Fruit fly (Drosophila melanogaster) whole organism, embryonic: ENCODE data around the gene trx.

Experiments
- Bteb2 ChIP-seq: fragments of 200-800 bp; sonication (Bioruptor generic); optimal IDR thresholded peaks from 2 replicates; lab custom pipeline; 2016; ENCODE audit warnings: missing biosample characterization, missing genetic modification characterization
- C15 ChIP-seq: fragments of 200-800 bp; sonication (Bioruptor generic); IDR thresholded peaks from 3 replicates; pipeline ENCODE4 v1.3.6; 2022; ENCODE audit warnings: missing biosample characterization, missing genetic modification characterization
- CG10366 ChIP-seq: fragments of 200-800 bp; sonication (Bioruptor generic); IDR thresholded peaks from 2 replicates; pipeline ENCODE4 v1.3.6; 2022; ENCODE audit warnings: missing biosample characterization, missing genetic modification characterization
- CG10431 ChIP-seq: fragments of 200-800 bp; sonication (Bioruptor generic); optimal IDR thresholded peaks from 3 replicates; lab custom pipeline; 2018; ENCODE audit warnings: missing biosample characterization, mild to moderate bottlenecking, missing genetic modification characterization
- CG10979 ChIP-seq: fragments of 200-800 bp; sonication (Bioruptor generic); optimal IDR thresholded peaks from 2 replicates; lab custom pipeline; 2018; ENCODE audit warnings: missing biosample characterization, mild to moderate bottlenecking, missing genetic modification characterization, moderate library complexity
- CG11696 ChIP-seq: fragments of 200-800 bp; sonication (Bioruptor generic); IDR thresholded peaks from 2 replicates; pipeline ENCODE4 v1.3.6; 2022; ENCODE audit warnings: missing biosample characterization, missing genetic modification characterization
- CG12391 ChIP-seq: fragments of 200-800 bp; sonication (Bioruptor generic); optimal IDR thresholded peaks from 3 replicates; lab custom pipeline; 2018; ENCODE audit warnings: missing biosample characterization, mild to moderate bottlenecking, missing genetic modification characterization, moderate library complexity
- CG14014 ChIP-seq: fragments of 200-800 bp; sonication (Bioruptor generic); IDR thresholded peaks from 2 replicates; pipeline ENCODE4 v1.3.6; 2022; ENCODE audit warnings: missing biosample characterization, missing genetic modification characterization
- CG14965 ChIP-seq: fragments of 200-800 bp; sonication (Bioruptor generic); optimal IDR thresholded peaks from 2 replicates; lab custom pipeline; 2016; ENCODE audit warnings: missing biosample characterization, missing genetic modification characterization, borderline replicate concordance
- CG15514 ChIP-seq: fragments of 200-800 bp; sonication (Bioruptor generic); optimal IDR thresholded peaks from 3 replicates; lab custom pipeline; 2017; ENCODE audit warnings: missing biosample characterization, missing genetic modification characterization, mild to moderate bottlenecking, moderate library complexity, missing genetic modification reagents
- CG15601 ChIP-seq: fragments of 200-800 bp; sonication (Bioruptor generic); optimal IDR thresholded peaks from 3 replicates; lab custom pipeline; 2019; ENCODE audit warnings: missing biosample characterization, mild to moderate bottlenecking, missing genetic modification characterization, moderate library complexity
- CG15696 ChIP-seq: fragments of 200-800 bp; sonication (Bioruptor generic); optimal IDR thresholded peaks from 2 replicates; lab custom pipeline; 2019; ENCODE audit warnings: missing biosample characterization, mild to moderate bottlenecking, missing genetic modification characterization, moderate library complexity
- CG17186 ChIP-seq: fragments of 200-800 bp; sonication (Bioruptor generic); optimal IDR thresholded peaks from 3 replicates; lab custom pipeline; 2017; ENCODE audit warnings: missing biosample characterization, missing genetic modification reagents, missing genetic modification characterization
- CG18262 ChIP-seq: fragments of 200-800 bp; optimal IDR thresholded peaks from 3 replicates; lab custom pipeline; 2019; ENCODE audit warnings: missing biosample characterization, mild to moderate bottlenecking, missing genetic modification characterization, moderate library complexity
- CG2116 ChIP-seq: fragments of 200-800 bp; sonication (Bioruptor generic); optimal IDR thresholded peaks from 3 replicates; lab custom pipeline; 2018; ENCODE audit warnings: missing biosample characterization, mild to moderate bottlenecking, missing genetic modification characterization
- CG34224 ChIP-seq: fragments of 200-800 bp; sonication (Bioruptor generic); IDR thresholded peaks from 3 replicates; pipeline ENCODE4 v1.3.6; 2022; ENCODE audit warnings: missing biosample characterization, missing genetic modification characterization; ENCODE audit not compliant: partially characterized antibody
- CG4404 ChIP-seq: fragments of 200-800 bp; sonication (Bioruptor generic); IDR thresholded peaks from 2 replicates; pipeline ENCODE4 v1.3.6; 2022; ENCODE audit warnings: missing biosample characterization, missing genetic modification characterization
- CG4424 ChIP-seq: fragments of 200-800 bp; sonication (Bioruptor generic); optimal IDR thresholded peaks from 3 replicates; lab custom pipeline; 2016; ENCODE audit warnings: missing biosample characterization, missing genetic modification characterization
- CG5245 ChIP-seq: fragments of 200-800 bp; sonication (Bioruptor generic); optimal IDR thresholded peaks from 3 replicates; lab custom pipeline; 2016; ENCODE audit warnings: missing biosample characterization, missing genetic modification characterization
- CG6175 ChIP-seq: fragments of 200-800 bp; sonication (Bioruptor generic); IDR thresholded peaks from 3 replicates; pipeline ENCODE4 v1.3.6; 2022; ENCODE audit warnings: missing biosample characterization, missing genetic modification characterization
- CG9609 ChIP-seq: fragments of 200-800 bp; sonication (Bioruptor generic); optimal IDR thresholded peaks from 3 replicates; lab custom pipeline; 2016; ENCODE audit warnings: missing biosample characterization, missing genetic modification characterization
- CHES-1-like ChIP-seq: fragments of 200-800 bp; sonication (Bioruptor generic); optimal IDR thresholded peaks from 2 replicates; lab custom pipeline; 2016; ENCODE audit warnings: missing biosample characterization, missing genetic modification characterization
- D19A ChIP-seq: fragments of 200-800 bp; optimal IDR thresholded peaks from 3 replicates; lab custom pipeline; 2019; ENCODE audit warnings: missing biosample characterization, mild to moderate bottlenecking, missing genetic modification characterization, moderate library complexity
- E2f1 ChIP-seq: fragments of 200-800 bp; sonication (Bioruptor generic); IDR thresholded peaks from 2 replicates; pipeline ENCODE4 v1.3.6; 2022; ENCODE audit warnings: missing biosample characterization, missing genetic modification characterization
- Gug ChIP-seq: fragments of 200-800 bp; sonication (Bioruptor generic); IDR thresholded peaks from 4 replicates; pipeline ENCODE4 v1.3.6; 2022; ENCODE audit warnings: missing biosample characterization, missing genetic modification characterization
- HmgZ ChIP-seq: fragments of 200-800 bp; sonication (Bioruptor generic); optimal IDR thresholded peaks from 2 replicates; lab custom pipeline; 2018; ENCODE audit warnings: missing biosample characterization, mild to moderate bottlenecking, missing genetic modification characterization
- Hr39 ChIP-seq: fragments of >200 bp; optimal IDR thresholded peaks from 2 replicates; lab custom pipeline; 2017
- Hsf ChIP-seq: fragments of 200-800 bp; sonication (Bioruptor generic); optimal IDR thresholded peaks from 3 replicates; lab custom pipeline; 2016; ENCODE audit warnings: missing biosample characterization, missing genetic modification characterization
- Meics ChIP-seq: fragments of 200-800 bp; sonication (Bioruptor generic); optimal IDR thresholded peaks from 2 replicates; lab custom pipeline; 2017; ENCODE audit warnings: missing biosample characterization, mild to moderate bottlenecking, missing genetic modification characterization
- NFAT ChIP-seq: fragments of 200-800 bp; sonication (Bioruptor generic); IDR thresholded peaks from 2 replicates; pipeline ENCODE4 v1.3.6; 2022; ENCODE audit warnings: missing biosample characterization, missing genetic modification characterization
- Scr ChIP-seq: fragments of 200-800 bp; sonication (Bioruptor generic); IDR thresholded peaks from 2 replicates; pipeline ENCODE4 v1.3.6; 2022; ENCODE audit warnings: missing biosample characterization, missing genetic modification characterization; ENCODE audit not compliant: partially characterized antibody
- Usf ChIP-seq: fragments of 200-800 bp; sonication (Bioruptor generic); optimal IDR thresholded peaks from 2 replicates; lab custom pipeline; 2017; ENCODE audit warnings: missing genotype, missing biosample characterization, missing genetic modification characterization
- abd-A ChIP-seq: fragments of 200-800 bp; sonication (Bioruptor generic); optimal IDR thresholded peaks from 3 replicates; lab custom pipeline; 2019; ENCODE audit warnings: missing biosample characterization, mild to moderate bottlenecking, missing genetic modification characterization, moderate library complexity
- crol ChIP-seq: fragments of 200-800 bp; sonication (Bioruptor generic); IDR thresholded peaks from 2 replicates; pipeline ENCODE4 v1.3.6; 2022; ENCODE audit warnings: missing biosample characterization, missing genetic modification characterization
- da ChIP-seq: fragments of 200-800 bp; sonication (Bioruptor generic); optimal IDR thresholded peaks from 2 replicates; lab custom pipeline; 2016; ENCODE audit warnings: missing biosample characterization, missing genetic modification characterization
- disco-r ChIP-seq: fragments of 200-800 bp; sonication (Bioruptor generic); optimal IDR thresholded peaks from 2 replicates; lab custom pipeline; 2016; ENCODE audit warnings: missing biosample characterization, missing genetic modification characterization
- dysf ChIP-seq: fragments of 200-800 bp; sonication (Bioruptor generic); IDR thresholded peaks from 3 replicates; pipeline ENCODE4 v1.3.6; 2022; ENCODE audit warnings: missing biosample characterization, missing genetic modification characterization
- fu2 ChIP-seq: fragments of 200-800 bp; sonication (Bioruptor generic); optimal IDR thresholded peaks from 2 replicates; lab custom pipeline; 2016; ENCODE audit warnings: missing biosample characterization, missing genetic modification characterization
- gem ChIP-seq: fragments of 200-800 bp; sonication (Bioruptor generic); optimal IDR thresholded peaks from 2 replicates; lab custom pipeline; 2019; ENCODE audit warnings: missing biosample characterization, mild to moderate bottlenecking, missing genetic modification characterization, moderate library complexity
- hb ChIP-seq: fragments of 200-800 bp; sonication (Bioruptor generic); IDR thresholded peaks from 3 replicates; pipeline ENCODE4 v1.3.6; 2022; ENCODE audit warnings: missing biosample characterization, missing genetic modification characterization; ENCODE audit not compliant: partially characterized antibody
- klu ChIP-seq: fragments of 200-800 bp; sonication (Bioruptor generic); IDR thresholded peaks from 2 replicates; pipeline ENCODE4 v1.3.6; 2022; ENCODE audit warnings: missing biosample characterization, missing genetic modification characterization
- nerfin-1 ChIP-seq: fragments of 200-800 bp; sonication (Bioruptor generic); optimal IDR thresholded peaks from 3 replicates; lab custom pipeline; 2019; ENCODE audit warnings: missing biosample characterization, mild to moderate bottlenecking, missing genetic modification characterization, moderate library complexity
- pita ChIP-seq: fragments of 200-800 bp; sonication (Bioruptor generic); optimal IDR thresholded peaks from 2 replicates; lab custom pipeline; 2017; ENCODE audit warnings: missing biosample characterization, mild to moderate bottlenecking, missing genetic modification characterization
- prd ChIP-seq, 3 experiments: fragments of >200 bp in 2 of 3; fragments of 200-800 bp in 1 of 3; sonication (Bioruptor generic) in 1 of 3; optimal IDR thresholded peaks in 2 of 3; IDR thresholded peaks in 1 of 3; 2 replicates in 2 of 3; 3 replicates in 1 of 3; pipeline versions ENCODE4 v1.3.6 to Lab custom; 2017 to 2022; ENCODE audit warnings: missing biosample characterization in 1 of 3, missing genetic modification characterization in 1 of 3
- psq ChIP-seq: fragments of 200-800 bp; sonication (Bioruptor generic); optimal IDR thresholded peaks from 2 replicates; lab custom pipeline; 2017; ENCODE audit warnings: missing biosample characterization, missing genetic modification characterization
- sr ChIP-seq: fragments of 200-800 bp; sonication (Bioruptor generic); IDR thresholded peaks from 3 replicates; pipeline ENCODE4 v1.3.6; 2022; ENCODE audit warnings: missing biosample characterization, missing genetic modification characterization
- ssp ChIP-seq: fragments of 200-800 bp; sonication (Bioruptor generic); IDR thresholded peaks from 2 replicates; pipeline ENCODE4 v1.3.6; 2022; ENCODE audit warnings: missing biosample characterization, missing genetic modification characterization
- tgo ChIP-seq: fragments of 200-800 bp; sonication (Bioruptor generic); IDR thresholded peaks from 3 replicates; pipeline ENCODE4 v1.3.6; 2022; ENCODE audit warnings: missing biosample characterization, missing genetic modification characterization
- ttk ChIP-seq: fragments of 200-800 bp; sonication (Bioruptor generic); IDR thresholded peaks from 2 replicates; pipeline ENCODE4 v2.1.2; 2022; ENCODE audit warnings: missing biosample characterization, missing genetic modification characterization
- zf30C ChIP-seq: fragments of 200-800 bp; sonication (Bioruptor generic); optimal IDR thresholded peaks from 3 replicates; lab custom pipeline; 2018; ENCODE audit warnings: missing biosample characterization, mild to moderate bottlenecking, missing genetic modification characterization

The trx gene

dm6 chr3R:14282215-14283041 lies 4.3 kb downstream of the trx start (continued):
- TF ChIP-seq Meics (GFP tag; lab: Kevin White, UChicago) (no peak), CG15696 (tag; lab: Kevin White, UChicago) (no peak), CG34224 (GFP tag; lab: Robert Waterston, UW) (0 out of 3 replicates have a peak, but pooled peaks have one; percentile 12), CG2116 (no peak), sr (GFP tag; lab: Robert Waterston, UW) (no peak), disco-r (GFP tag; lab: Kevin White, UChicago) (no peak), nerfin-1 (tag; lab: Kevin White, UChicago) (no peak), CG4424 (GFP tag; lab: Kevin White, UChicago) (no peak), Scr (no peak; the same call in 1 of the 2 replicates), zf30C (GFP tag; lab: Kevin White, UChicago) (no peak), Gug (no peak), CG10431 (GFP tag; lab: Kevin White, UChicago) (no peak), fu2 (GFP tag; lab: Kevin White, UChicago) (no peak), CG9609 (GFP tag; lab: Kevin White, UChicago) (no peak), crol (GFP tag; lab: Robert Waterston, UW) (peak; percentile 90), CHES-1-like (GFP tag; lab: Kevin White, UChicago) (no peak), prd (optimal IDR thresholded peaks at IDR 0.05; lab: Kevin White, UChicago) (no peak), prd (GFP tag; IDR thresholded peaks at IDR 0.05; lab: Robert Waterston, UW) (no peak), klu (GFP tag; lab: Robert Waterston, UW) (no peak), NFAT (no peak), da (GFP tag; lab: Kevin White, UChicago) (no peak), D19A (tag; lab: Kevin White, UChicago) (no peak), CG10979 (tag; lab: Kevin White, UChicago) (no peak), Hr39 (lab: Kevin White, UChicago) (no peak), Usf (GFP tag; lab: Kevin White, UChicago) (no peak), tgo (GFP tag; lab: Robert Waterston, UW) (no peak), gem (tag; lab: Kevin White, UChicago) (no peak), CG14014 (GFP tag; lab: Robert Waterston, UW) (no peak), ssp (GFP tag; lab: Robert Waterston, UW) (no peak), Bteb2 (GFP tag; lab: Kevin White, UChicago) (no peak), HmgZ (tag; lab: Kevin White, UChicago) (no peak), pita (GFP tag; lab: Kevin White, UChicago) (no peak), CG15601 (tag; lab: Kevin White, UChicago) (no peak), CG14965 (GFP tag; lab: Kevin White, UChicago) (no peak), hb (GFP tag; lab: Robert Waterston, UW) (no peak), CG12391 (tag; lab: Kevin White, UChicago) (no peak), E2f1 (no peak), abd-A (tag; lab: Kevin White, UChicago) (peak; percentile 63), CG4404 (no peak), dysf (GFP tag; lab: Robert Waterston, UW) (no peak), CG15514 (GFP tag; lab: Kevin White, UChicago) (no peak), psq (GFP tag; lab: Kevin White, UChicago) (no peak), CG10366 (GFP tag; lab: Robert Waterston, UW) (no peak), C15 (no peak), CG18262 (no peak), CG17186 (GFP tag; lab: Kevin White, UChicago) (no peak), CG6175 (0 out of 3 replicates have a peak, but pooled peaks have one; percentile 22), ttk (GFP tag; lab: Robert Waterston, UW) (no peak), CG11696 (no peak), Hsf (no peak), CG5245 (GFP tag; lab: Kevin White, UChicago) (no peak)
